Worm (Caenorhabditis elegans): ENCODE results near the gene T25C12.3.

- TF ChIP-seq lin-14 (GFP tag; optimal IDR thresholded peaks at IDR 0.05): peak; percentile 41
- no peak for TF ChIP-seq unc-62 (GFP tag; optimal IDR thresholded peaks at IDR 0.05)
- no peak for TF ChIP-seq skn-1 (tag; optimal IDR thresholded peaks at IDR 0.05)
- TF ChIP-seq unc-130 (tag; optimal IDR thresholded peaks at IDR 0.05): no peak
Observed at ce11 chrX:11452316-11452715, 47.5 kb downstream of the T25C12.3 start.
